Worm (Caenorhabditis elegans) whole organism, young adult: ENCODE data around the gene B0507.2.

ENCODE experiments used
- bed-2 ChIP-seq: fragments of 200-800 bp; sonication (Bioruptor generic); IDR thresholded peaks from 2 replicates; pipeline ENCODE4 v1.3.6; 2022; ENCODE audit warnings: missing genetic modification reagents, missing genetic modification characterization, missing compliant biosample characterization
- ztf-25 ChIP-seq: fragments of 200-800 bp; sonication (Bioruptor generic); IDR thresholded peaks from 2 replicates; pipeline ENCODE4 v1.3.6; 2022; ENCODE audit warnings: missing genetic modification reagents, missing genetic modification characterization, missing compliant biosample characterization

DNA sequence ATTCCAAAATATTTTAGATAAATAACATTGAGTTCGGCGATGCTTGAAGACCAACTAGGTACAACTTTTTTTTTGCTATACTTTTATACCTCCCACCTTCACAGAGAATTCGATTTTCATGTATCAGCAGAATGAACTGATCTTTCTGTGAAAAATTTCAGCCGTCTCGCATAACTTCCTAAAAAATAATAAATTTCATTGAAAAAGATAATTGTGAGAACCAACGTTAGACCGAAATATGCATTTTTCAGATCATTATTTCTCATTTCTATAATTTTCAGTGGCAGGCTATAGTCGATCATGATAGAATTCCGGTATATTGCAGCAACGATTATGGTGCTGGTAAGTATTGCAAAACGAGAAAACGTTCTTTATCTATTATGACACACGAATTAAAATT lies 2.5 kb upstream of the B0507.2 start, which contains the start of gene srx-115:
- TF ChIP-seq ztf-25 (GFP tag; lab: Robert Waterston, UW) (no peak), bed-2 (GFP tag; lab: Robert Waterston, UW) (no peak)
